Worm (Caenorhabditis elegans): ENCODE measurements around the gene nhr-50.

ce11 chrV:16045837-16046236 lies 45.4 kb upstream of the nhr-50 start, which contains the start of gene T10C6.15:
- TF ChIP-seq ceh-79 (tag; optimal IDR thresholded peaks at IDR 0.05) (no peak), unc-62 (GFP tag; optimal IDR thresholded peaks at IDR 0.05) (no peak), snpc-4 (GFP tag; optimal IDR thresholded peaks at IDR 0.05) (no peak), snpc-4 (tag; optimal IDR thresholded peaks at IDR 0.05) (peak in 1 of 4 experiments; percentile 9), xnd-1 (tag; optimal IDR thresholded peaks at IDR 0.05) (no peak), ets-4 (GFP tag; optimal IDR thresholded peaks at IDR 0.05) (no peak), dpl-1 (GFP tag; optimal IDR thresholded peaks at IDR 0.05) (no peak), gei-17 (GFP tag; optimal IDR thresholded peaks at IDR 0.05) (no peak), zim-3 (tag; optimal IDR thresholded peaks at IDR 0.05) (no peak), F33H1.4 (GFP tag; IDR thresholded peaks at IDR 0.05) (no peak)
